Worm (Caenorhabditis elegans) whole organism, midembryonic: Measurements from ENCODE around the gene ift-43.
"Not testable (repeated sequence)": the region's sequence is repeated elsewhere in the genome, so short reads cannot be mapped to it uniquely, and the experiment has no call there.

ENCODE experiments used
- T22C8.4 ChIP-seq: fragments of 200-800 bp; sonication (Bioruptor generic); IDR thresholded peaks from 2 replicates; pipeline ENCODE4 v1.3.6; 2022; ENCODE audit warnings: missing genetic modification characterization, missing compliant biosample characterization
- cog-1 ChIP-seq: sonication (generic microtip); optimal IDR thresholded peaks from 2 replicates; lab custom pipeline; 2016; ENCODE audit warnings: missing genetic modification characterization, missing compliant biosample characterization
- flt-1 ChIP-seq: fragments of 200-800 bp; sonication (Bioruptor generic); IDR thresholded peaks from 2 replicates; pipeline ENCODE4 v1.3.6; 2022; ENCODE audit warnings: missing genetic modification characterization, missing compliant biosample characterization
- klf-2 ChIP-seq: fragments of 200-800 bp; sonication (Bioruptor generic); conservative IDR thresholded peaks from 2 replicates; pipeline ENCODE4 v1.3.6; 2022; ENCODE audit warnings: missing genetic modification reagents, missing genetic modification characterization, missing compliant biosample characterization
- med-1 ChIP-seq: sonication (generic microtip); optimal IDR thresholded peaks from 2 replicates; lab custom pipeline; 2017; ENCODE audit warnings: missing genetic modification characterization, mild to moderate bottlenecking, missing compliant biosample characterization, antibody characterized with exemption, missing genetic modification reagents; ENCODE audit not compliant: insufficient read depth
- ref-1 ChIP-seq: fragments of 200-800 bp; sonication (Bioruptor generic); conservative IDR thresholded peaks from 2 replicates; pipeline ENCODE4 v1.3.6; 2022; ENCODE audit warnings: missing genetic modification reagents, missing genetic modification characterization, missing compliant biosample characterization
- tab-1 ChIP-seq: fragments of 200-800 bp; sonication (Bioruptor generic); IDR thresholded peaks from 2 replicates; pipeline ENCODE4 v1.3.6; 2022; ENCODE audit warnings: missing genetic modification characterization, missing compliant biosample characterization
- ztf-23 ChIP-seq: fragments of 200-800 bp; sonication (Bioruptor generic); IDR thresholded peaks from 2 replicates; pipeline ENCODE4 v1.3.6; 2022; ENCODE audit warnings: missing genetic modification reagents, missing genetic modification characterization, missing compliant biosample characterization
- ztf-29 ChIP-seq: fragments of 200-800 bp; sonication (Bioruptor generic); IDR thresholded peaks from 2 replicates; pipeline ENCODE4 v1.3.6; 2022; ENCODE audit warnings: missing genetic modification reagents, missing genetic modification characterization, missing compliant biosample characterization

The ift-43 gene

DNA sequence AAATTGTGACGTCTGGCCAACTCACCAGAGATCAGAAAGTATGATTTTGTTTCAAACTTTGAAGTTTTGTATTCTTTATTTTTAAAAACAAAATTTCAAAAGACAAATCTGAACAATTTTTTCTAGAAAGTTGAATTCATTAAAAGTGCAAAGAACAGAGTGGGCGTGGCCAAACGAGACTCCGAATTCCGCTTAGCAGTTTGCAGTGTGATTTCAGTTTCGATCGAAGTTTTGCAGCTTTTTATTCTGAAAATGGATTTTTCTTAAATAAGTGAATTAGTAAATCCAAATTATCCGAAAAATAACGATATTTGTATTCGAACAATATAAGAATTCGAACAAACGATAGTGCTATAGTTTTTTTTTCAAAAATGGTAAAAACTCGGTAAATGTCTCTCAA lies 27.1 kb downstream of the ift-43 start:
- TF ChIP-seq ref-1 (GFP tag; lab: Robert Waterston, UW) (no peak), ztf-23 (GFP tag; lab: Robert Waterston, UW) (no peak), med-1 (GFP tag; lab: Kevin White, UChicago) (no peak), T22C8.4 (GFP tag; lab: Robert Waterston, UW) (no peak), ztf-29 (GFP tag; lab: Robert Waterston, UW) (no peak), tab-1 (GFP tag; lab: Robert Waterston, UW) (no peak), flt-1 (no peak), cog-1 (tag; lab: Kevin White, UChicago) (no peak)

- not testable (repeated sequence) for TF ChIP-seq cog-1 (tag; lab: Kevin White, UChicago); klf-2; flt-1
These were observed 29.7 kb downstream of the ift-43 start, which contains the start of the genes F59E12.6 and npl-4.1 for ce11 chrII:5630851-5631401. F59E12.6 (minus strand) TSS chrII:5630951. npl-4.1 (plus strand) TSS chrII:5631351.

DNA sequence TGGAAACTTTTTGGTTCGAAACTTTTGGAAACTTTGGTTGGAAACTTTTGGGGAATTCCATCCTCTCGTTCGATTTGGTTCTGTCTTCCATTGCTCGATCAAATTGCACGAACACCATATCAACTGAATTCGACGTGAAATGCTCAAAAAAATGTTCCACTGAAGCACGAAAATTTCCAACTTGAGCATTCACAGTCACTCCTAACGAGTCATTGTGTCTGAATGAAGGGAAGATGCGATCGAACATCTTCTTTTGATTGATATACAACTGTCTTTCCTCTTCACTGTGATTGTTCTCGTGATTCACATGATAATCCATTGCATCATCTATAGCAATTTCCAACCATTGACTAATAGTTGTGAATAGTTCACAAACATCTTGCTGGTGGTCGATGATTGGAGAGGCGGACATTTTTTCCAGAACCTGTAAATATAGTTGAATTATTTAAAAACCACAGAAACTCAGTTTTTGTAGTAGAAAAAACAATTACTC lies 32.2 kb downstream of the ift-43 start, which contains the start of gene F59E12.15:
Gene F59E12.15, minus strand, starts transcription at position 51 of the 493 bp plus-strand sequence.
- TF ChIP-seq T22C8.4 (GFP tag; lab: Robert Waterston, UW) (no peak), ztf-29 (GFP tag; lab: Robert Waterston, UW) (no peak), cog-1 (tag; lab: Kevin White, UChicago) (no peak), tab-1 (GFP tag; lab: Robert Waterston, UW) (no peak), ztf-23 (GFP tag; lab: Robert Waterston, UW) (no peak), klf-2 (no peak), med-1 (GFP tag; lab: Kevin White, UChicago) (no peak), ref-1 (GFP tag; lab: Robert Waterston, UW) (no peak), flt-1 (no peak)

ce11 chrII:5622383-5622939 lies 38.1 kb downstream of the ift-43 start, which contains the start of the genes eif-3.L and npl-4.2:
eif-3.L (minus strand) TSS chrII:5622483.
npl-4.2 (plus strand) TSS chrII:5622889.
- TF ChIP-seq cog-1 (tag; lab: Kevin White, UChicago); ztf-29 (GFP tag; lab: Robert Waterston, UW); tab-1 (GFP tag; lab: Robert Waterston, UW): not testable (repeated sequence)

- TF ChIP-seq med-1 (GFP tag; lab: Kevin White, UChicago) (no peak), T22C8.4 (GFP tag; lab: Robert Waterston, UW) (no peak), ztf-29 (GFP tag; lab: Robert Waterston, UW) (no peak), cog-1 (tag; lab: Kevin White, UChicago) (no peak), tab-1 (GFP tag; lab: Robert Waterston, UW) (no peak), flt-1 (no peak), ztf-23 (GFP tag; lab: Robert Waterston, UW) (no peak), ref-1 (GFP tag; lab: Robert Waterston, UW) (no peak), klf-2 (no peak)
These were observed 41.3 kb downstream of the ift-43 start, which contains the start of gene dhs-6 for ce11 chrII:5619298-5619697. dhs-6 (minus strand) TSS chrII:5619319.
